Worm (Caenorhabditis elegans) whole organism, late embryonic: ENCODE measurements around the gene clec-208.

ENCODE experiments used
- C08G9.2 ChIP-seq: sonication (generic microtip); optimal IDR thresholded peaks from 2 replicates; lab custom pipeline; 2016; ENCODE audit warnings: mild to moderate bottlenecking, missing genetic modification characterization, moderate library complexity, missing compliant biosample characterization
- F13H6.1 ChIP-seq: sonication (generic microtip); optimal IDR thresholded peaks from 2 replicates; lab custom pipeline; 2016; ENCODE audit warnings: missing genetic modification characterization, missing compliant biosample characterization
- K02D7.2 ChIP-seq: sonication (generic microtip); optimal IDR thresholded peaks from 2 replicates; lab custom pipeline; 2017; ENCODE audit warnings: mild to moderate bottlenecking, missing genetic modification characterization, missing compliant biosample characterization
- K09A11.1 ChIP-seq: sonication (generic microtip); optimal IDR thresholded peaks from 2 replicates; lab custom pipeline; 2017; ENCODE audit warnings: antibody characterized with exemption, mild to moderate bottlenecking, missing genetic modification characterization, missing compliant biosample characterization; ENCODE audit not compliant: insufficient read depth
- Y22D7AL.16 ChIP-seq: sonication (generic microtip); optimal IDR thresholded peaks from 2 replicates; lab custom pipeline; 2016; ENCODE audit warnings: missing genetic modification characterization, missing compliant biosample characterization
- ama-1 ChIP-seq: fragments of 150-350 bp; optimal IDR thresholded peaks from 2 replicates; lab custom pipeline; 2014
- ceh-14 ChIP-seq: sonication (generic microtip); optimal IDR thresholded peaks from 2 replicates; lab custom pipeline; 2016; ENCODE audit warnings: missing genotype, missing genetic modification characterization, missing compliant biosample characterization
- ceh-18 ChIP-seq: sonication (generic microtip); optimal IDR thresholded peaks from 2 replicates; lab custom pipeline; 2016; ENCODE audit warnings: missing genetic modification characterization, missing compliant biosample characterization
- ceh-19 ChIP-seq: fragments of 200-800 bp; sonication (Bioruptor generic); optimal IDR thresholded peaks from 2 replicates; lab custom pipeline; 2018; ENCODE audit warnings: mild to moderate bottlenecking, missing genetic modification characterization, missing compliant biosample characterization
- ceh-2 ChIP-seq: sonication (generic microtip); optimal IDR thresholded peaks from 2 replicates; lab custom pipeline; 2016; ENCODE audit warnings: missing genotype, missing genetic modification characterization, missing compliant biosample characterization
- ceh-30 ChIP-seq: fragments of 150-350 bp; optimal IDR thresholded peaks from 2 replicates; lab custom pipeline; 2014; ENCODE audit warnings: missing biosample characterization, missing genetic modification characterization
- ceh-31 ChIP-seq: sonication (generic microtip); optimal IDR thresholded peaks from 2 replicates; lab custom pipeline; 2016; ENCODE audit warnings: missing genetic modification characterization, missing compliant biosample characterization
- ceh-45 ChIP-seq: fragments of 200-800 bp; sonication (Bioruptor generic); IDR thresholded peaks from 2 replicates; pipeline ENCODE4 v1.3.6; 2022; ENCODE audit warnings: missing genetic modification reagents, missing genetic modification characterization, missing compliant biosample characterization
- ceh-48 ChIP-seq: sonication (generic microtip); optimal IDR thresholded peaks from 2 replicates; lab custom pipeline; 2016; ENCODE audit warnings: missing genetic modification characterization, inconsistent platforms, missing compliant biosample characterization
- che-1 ChIP-seq: sonication (generic microtip); optimal IDR thresholded peaks from 2 replicates; lab custom pipeline; 2016; ENCODE audit warnings: mild to moderate bottlenecking, missing genetic modification characterization, missing compliant biosample characterization
- dmd-4 ChIP-seq: sonication (generic microtip); optimal IDR thresholded peaks from 2 replicates; lab custom pipeline; 2016; ENCODE audit warnings: borderline replicate concordance, missing genetic modification characterization, missing compliant biosample characterization
- dve-1 ChIP-seq: sonication (generic microtip); optimal IDR thresholded peaks from 2 replicates; lab custom pipeline; 2017; ENCODE audit warnings: antibody characterized with exemption, mild to moderate bottlenecking, missing genetic modification characterization, missing compliant biosample characterization
- elt-4 ChIP-seq: sonication (generic microtip); optimal IDR thresholded peaks from 2 replicates; lab custom pipeline; 2016; ENCODE audit warnings: missing genetic modification characterization, missing compliant biosample characterization
- ets-4 ChIP-seq: sonication (generic microtip); optimal IDR thresholded peaks from 2 replicates; lab custom pipeline; 2016; ENCODE audit warnings: missing genetic modification characterization, missing compliant biosample characterization
- eyg-1 ChIP-seq: sonication (generic microtip); optimal IDR thresholded peaks from 2 replicates; lab custom pipeline; 2016; ENCODE audit warnings: missing genotype, missing genetic modification characterization, missing compliant biosample characterization
- fkh-10 ChIP-seq: fragments of 150-350 bp; optimal IDR thresholded peaks from 2 replicates; lab custom pipeline; 2014; ENCODE audit warnings: missing biosample characterization, missing genetic modification reagents, missing genetic modification characterization
- gmeb-2 ChIP-seq: sonication (generic microtip); optimal IDR thresholded peaks from 2 replicates; lab custom pipeline; 2016; ENCODE audit warnings: missing genetic modification characterization, inconsistent platforms, missing compliant biosample characterization
- hlh-15 ChIP-seq: sonication (generic microtip); optimal IDR thresholded peaks from 2 replicates; lab custom pipeline; 2016; ENCODE audit warnings: missing genetic modification characterization, missing compliant biosample characterization
- mec-3 ChIP-seq: sonication (generic microtip); optimal IDR thresholded peaks from 2 replicates; lab custom pipeline; 2016; ENCODE audit warnings: borderline replicate concordance, missing genetic modification characterization, missing compliant biosample characterization
- nfya-1 ChIP-seq: sonication (generic microtip); optimal IDR thresholded peaks from 2 replicates; lab custom pipeline; 2017; ENCODE audit warnings: missing genetic modification characterization, mild to moderate bottlenecking, missing compliant biosample characterization, antibody characterized with exemption, moderate library complexity
- nhr-232 ChIP-seq: sonication (generic microtip); optimal IDR thresholded peaks from 2 replicates; lab custom pipeline; 2016; ENCODE audit warnings: missing genetic modification characterization, missing compliant biosample characterization
- npax-4 ChIP-seq: sonication (generic microtip); optimal IDR thresholded peaks from 2 replicates; lab custom pipeline; 2016; ENCODE audit warnings: missing genetic modification characterization, missing compliant biosample characterization
- odd-2 ChIP-seq: sonication (generic microtip); optimal IDR thresholded peaks from 2 replicates; lab custom pipeline; 2017; ENCODE audit warnings: antibody characterized with exemption, mild to moderate bottlenecking, missing genetic modification characterization, missing compliant biosample characterization
- pag-3 ChIP-seq: sonication (generic microtip); optimal IDR thresholded peaks from 2 replicates; lab custom pipeline; 2016; ENCODE audit warnings: missing compliant biosample characterization, missing genetic modification characterization, borderline replicate concordance
- pha-2 ChIP-seq: sonication (generic microtip); optimal IDR thresholded peaks from 2 replicates; lab custom pipeline; 2017; ENCODE audit warnings: mild to moderate bottlenecking, missing genetic modification characterization, missing compliant biosample characterization
- pqm-1 ChIP-seq: sonication (generic microtip); optimal IDR thresholded peaks from 2 replicates; lab custom pipeline; 2016; ENCODE audit warnings: missing genetic modification characterization, missing compliant biosample characterization
- pros-1 ChIP-seq: fragments of 150-350 bp; optimal IDR thresholded peaks from 2 replicates; lab custom pipeline; 2014; ENCODE audit warnings: missing biosample characterization, missing genetic modification reagents, missing genetic modification characterization
- rnt-1 ChIP-seq: sonication (generic microtip); optimal IDR thresholded peaks from 2 replicates; lab custom pipeline; 2016; ENCODE audit warnings: missing genetic modification characterization, missing compliant biosample characterization
- syd-9 ChIP-seq: sonication (generic microtip); optimal IDR thresholded peaks from 2 replicates; lab custom pipeline; 2016; ENCODE audit warnings: mild to moderate bottlenecking, missing genetic modification characterization, moderate library complexity, missing compliant biosample characterization
- tbx-7 ChIP-seq: sonication (generic microtip); optimal IDR thresholded peaks from 2 replicates; lab custom pipeline; 2016; ENCODE audit warnings: missing genotype, missing genetic modification characterization, missing compliant biosample characterization
- ttx-3 ChIP-seq: sonication (generic microtip); optimal IDR thresholded peaks from 2 replicates; lab custom pipeline; 2016; ENCODE audit warnings: missing genetic modification reagents, missing genetic modification characterization, missing compliant biosample characterization
- unc-3 ChIP-seq, 2 experiments: fragments of 200-800 bp in 1 of 2; sonication (Bioruptor generic) in 1 of 2; sonication (generic microtip) in 1 of 2; conservative IDR thresholded peaks in 1 of 2; optimal IDR thresholded peaks in 1 of 2; 2 replicates each; pipeline versions ENCODE4 v1.3.6 to Lab custom; 2016 to 2022; ENCODE audit warnings: missing compliant biosample characterization in 2 of 2, missing genetic modification characterization in 2 of 2, missing genetic modification reagents in 1 of 2
- unc-42 ChIP-seq: sonication (generic microtip); optimal IDR thresholded peaks from 2 replicates; lab custom pipeline; 2016; ENCODE audit warnings: missing genotype, missing genetic modification characterization, missing compliant biosample characterization
- unc-55 ChIP-seq: sonication (generic microtip); optimal IDR thresholded peaks from 2 replicates; lab custom pipeline; 2017; ENCODE audit warnings: missing biosample characterization, missing genetic modification reagents, missing genetic modification characterization
- unc-86 ChIP-seq: sonication (generic microtip); optimal IDR thresholded peaks from 2 replicates; lab custom pipeline; 2016; ENCODE audit warnings: missing genetic modification characterization, missing compliant biosample characterization
- zip-5 ChIP-seq: sonication (generic microtip); optimal IDR thresholded peaks from 2 replicates; lab custom pipeline; 2016; ENCODE audit warnings: missing genetic modification characterization, missing compliant biosample characterization

The clec-208 gene

ce11 chrV:2103118-2103517 lies 5.4 kb downstream of the clec-208 start, which contains the start of gene F36F12.1:
F36F12.1 (minus strand) TSS chrV:2103218.
- TF ChIP-seq pros-1 (tag; lab: Kevin White, UChicago) (no peak), ceh-19 (GFP tag; lab: Kevin White, UChicago) (no peak), gmeb-2 (no peak), ceh-14 (tag; lab: Kevin White, UChicago) (no peak)

- TF ChIP-seq mec-3 (tag; lab: Kevin White, UChicago) = no peak
- no peak for TF ChIP-seq zip-5 (tag; lab: Kevin White, UChicago)
- no peak for TF ChIP-seq K02D7.2 (tag; lab: Kevin White, UChicago)
- no peak for TF ChIP-seq nfya-1 (tag; lab: Kevin White, UChicago)
- TF ChIP-seq elt-4 (tag; lab: Kevin White, UChicago) = no peak
- no peak for TF ChIP-seq ttx-3
- no peak for TF ChIP-seq Y22D7AL.16 (tag; lab: Kevin White, UChicago)
- TF ChIP-seq K09A11.1 (tag; lab: Kevin White, UChicago) = no peak
- TF ChIP-seq fkh-10 (GFP tag; lab: Kevin White, UChicago) = no peak
- no peak for TF ChIP-seq dve-1 (tag; lab: Kevin White, UChicago)
- no peak for TF ChIP-seq F13H6.1 (tag; lab: Kevin White, UChicago)
- no peak for TF ChIP-seq pag-3 (tag; lab: Kevin White, UChicago)
- TF ChIP-seq ama-1 (lab: Kevin White, UChicago) = no peak
- no peak for TF ChIP-seq dmd-4 (tag; lab: Kevin White, UChicago)
- TF ChIP-seq eyg-1 = no peak
- no peak for TF ChIP-seq pha-2 (tag; lab: Kevin White, UChicago)
- TF ChIP-seq tbx-7 (tag; lab: Kevin White, UChicago) = no peak
Observed at ce11 chrV:2105976-2106375, 8.2 kb downstream of the clec-208 start, which contains the start of gene F22F7.4. F22F7.4 (minus strand) TSS chrV:2106076.

- TF ChIP-seq unc-42 (tag; lab: Kevin White, UChicago) (peak; percentile 82), rnt-1 (tag; lab: Kevin White, UChicago) (no peak), dmd-4 (tag; lab: Kevin White, UChicago) (no peak), ceh-31 (tag; lab: Kevin White, UChicago) (peak; percentile 19), pros-1 (tag; lab: Kevin White, UChicago) (no peak), nfya-1 (tag; lab: Kevin White, UChicago) (peak; percentile 11), dve-1 (tag; lab: Kevin White, UChicago) (no peak), syd-9 (tag; lab: Kevin White, UChicago) (no peak), pqm-1 (tag; lab: Kevin White, UChicago) (no peak), che-1 (no peak), ceh-48 (peak; percentile 62)
Observed at ce11 chrV:2109295-2109694, 11.5 kb downstream of the clec-208 start, which contains the start of gene ckb-4. ckb-4 (minus strand) TSS chrV:2109434.

- no peak for TF ChIP-seq hlh-15 (tag; lab: Kevin White, UChicago)
- no peak for TF ChIP-seq nhr-232
- no peak for TF ChIP-seq ceh-2 (tag; lab: Kevin White, UChicago)
- TF ChIP-seq ceh-30 (tag; lab: Kevin White, UChicago) = no peak
- TF ChIP-seq unc-86 = no peak
- no peak for TF ChIP-seq dmd-4 (tag; lab: Kevin White, UChicago)
Observed at ce11 chrV:2110368-2110767, 12.6 kb downstream of the clec-208 start, which contains the start of gene F22F7.3. F22F7.3 (plus strand) TSS chrV:2110668.

- TF ChIP-seq C08G9.2 (tag; lab: Kevin White, UChicago) (no peak), npax-4 (tag; lab: Kevin White, UChicago) (no peak), Y22D7AL.16 (tag; lab: Kevin White, UChicago) (no peak), nhr-232 (no peak), unc-55 (no peak), unc-86 (no peak), unc-3 (GFP tag; conservative IDR thresholded peaks at IDR 0.05; lab: Robert Waterston, UW) (no peak), unc-3 (tag; optimal IDR thresholded peaks at IDR 0.05; lab: Kevin White, UChicago) (no peak), ceh-19 (GFP tag; lab: Kevin White, UChicago) (no peak), ceh-18 (tag; lab: Kevin White, UChicago) (no peak), ets-4 (no peak), odd-2 (tag; lab: Kevin White, UChicago) (no peak), ceh-45 (GFP tag; lab: Robert Waterston, UW) (no peak), pag-3 (tag; lab: Kevin White, UChicago) (no peak)
Observed at ce11 chrV:2118574-2118973, 20.8 kb downstream of the clec-208 start, which contains the start of gene bgnt-1.2. bgnt-1.2 (minus strand) TSS chrV:2118674.
